Worm (Caenorhabditis elegans) whole organism, young adult: ENCODE results near the gene gba-3.
A peak's percentile ranks its signal among the peaks of the same experiment; 100 is the strongest.

Source experiments
- F57A8.1 ChIP-seq: fragments of 200-800 bp; sonication (Bioruptor generic); optimal IDR thresholded peaks from 2 replicates; lab custom pipeline; 2018; ENCODE audit warnings: mild to moderate bottlenecking, missing genetic modification characterization, moderate library complexity, missing compliant biosample characterization
- F57C9.4 ChIP-seq: sonication (generic microtip); optimal IDR thresholded peaks from 2 replicates; lab custom pipeline; 2017; ENCODE audit warnings: mild to moderate bottlenecking, missing genetic modification characterization, missing compliant biosample characterization
- K12H6.12 ChIP-seq: fragments of 200-800 bp; sonication (Bioruptor generic); optimal IDR thresholded peaks from 2 replicates; lab custom pipeline; 2018; ENCODE audit warnings: mild to moderate bottlenecking, missing genetic modification characterization, missing compliant biosample characterization
- T07F8.4 ChIP-seq: sonication (generic microtip); optimal IDR thresholded peaks from 2 replicates; lab custom pipeline; 2016; ENCODE audit warnings: mild to moderate bottlenecking, missing genetic modification characterization, moderate library complexity, missing compliant biosample characterization
- T26A5.8 ChIP-seq: sonication (generic microtip); optimal IDR thresholded peaks from 2 replicates; lab custom pipeline; 2016; ENCODE audit warnings: missing genetic modification characterization, missing compliant biosample characterization
- Y53F4B.3 ChIP-seq: fragments of 200-800 bp; sonication (Bioruptor generic); IDR thresholded peaks from 2 replicates; pipeline ENCODE4 v1.3.6; 2022; ENCODE audit warnings: missing genetic modification reagents, missing genetic modification characterization, missing compliant biosample characterization
- Y56A3A.18 ChIP-seq: fragments of 200-800 bp; sonication (Bioruptor generic); IDR thresholded peaks from 2 replicates; pipeline ENCODE4 v1.3.6; 2022; ENCODE audit warnings: missing genetic modification reagents, missing genetic modification characterization, missing compliant biosample characterization
- ama-1 ChIP-seq, 3 experiments: fragments of 150-350 bp in 1 of 3; sonication (generic microtip) in 2 of 3; optimal IDR thresholded peaks; 2 replicates each; lab custom pipeline; 2014 to 2018; ENCODE audit warnings: missing biosample characterization in 2 of 3, missing genetic modification characterization in 2 of 3, missing genetic modification reagents in 2 of 3
- aptf-2 ChIP-seq: fragments of 200-800 bp; sonication (Bioruptor generic); conservative IDR thresholded peaks from 2 replicates; pipeline ENCODE4 v1.3.6; 2022; ENCODE audit warnings: missing genetic modification reagents, missing genetic modification characterization, missing compliant biosample characterization
- atf-7 ChIP-seq: sonication (generic microtip); optimal IDR thresholded peaks from 2 replicates; lab custom pipeline; 2017; ENCODE audit warnings: mild to moderate bottlenecking, missing genetic modification characterization, missing compliant biosample characterization
- attf-3 ChIP-seq: fragments of 200-800 bp; sonication (Bioruptor generic); conservative IDR thresholded peaks from 2 replicates; pipeline ENCODE4 v1.3.6; 2022; ENCODE audit warnings: missing genetic modification reagents, missing genetic modification characterization, missing compliant biosample characterization
- cebp-1 ChIP-seq, 2 experiments: fragments of 200-800 bp in 1 of 2; sonication (Bioruptor generic) in 1 of 2; sonication (generic microtip) in 1 of 2; IDR thresholded peaks in 1 of 2; optimal IDR thresholded peaks in 1 of 2; 2 replicates each; pipeline versions ENCODE4 v1.3.6 to Lab custom; 2017 to 2022; ENCODE audit warnings: missing compliant biosample characterization in 2 of 2, missing genetic modification characterization in 2 of 2, mild to moderate bottlenecking in 1 of 2, missing genetic modification reagents in 1 of 2, moderate library complexity in 1 of 2
- ceh-100 ChIP-seq: fragments of 200-800 bp; sonication (Bioruptor generic); IDR thresholded peaks from 2 replicates; pipeline ENCODE4 v1.3.6; 2022; ENCODE audit warnings: missing genetic modification reagents, missing genetic modification characterization, missing compliant biosample characterization
- ceh-27 ChIP-seq: fragments of 200-800 bp; sonication (Bioruptor generic); optimal IDR thresholded peaks from 2 replicates; lab custom pipeline; 2018; ENCODE audit warnings: mild to moderate bottlenecking, missing genetic modification characterization, moderate library complexity, missing compliant biosample characterization
- ceh-40 ChIP-seq: fragments of 200-800 bp; sonication (Bioruptor generic); IDR thresholded peaks from 2 replicates; pipeline ENCODE4 v1.3.6; 2022; ENCODE audit warnings: missing genetic modification characterization, missing compliant biosample characterization
- ceh-79 ChIP-seq: sonication (generic microtip); optimal IDR thresholded peaks from 2 replicates; lab custom pipeline; 2017; ENCODE audit warnings: mild to moderate bottlenecking, missing genetic modification characterization, missing compliant biosample characterization
- chd-7 ChIP-seq: sonication (generic microtip); optimal IDR thresholded peaks from 2 replicates; lab custom pipeline; 2016; ENCODE audit warnings: mild to moderate bottlenecking, missing genetic modification characterization, moderate library complexity, missing compliant biosample characterization
- die-1 ChIP-seq: sonication (generic microtip); optimal IDR thresholded peaks from 2 replicates; lab custom pipeline; 2016; ENCODE audit warnings: missing genotype, mild to moderate bottlenecking, missing genetic modification characterization, missing compliant biosample characterization
- dpl-1 ChIP-seq: fragments of 150-350 bp; optimal IDR thresholded peaks from 2 replicates; lab custom pipeline; 2014; ENCODE audit warnings: missing biosample characterization, missing genetic modification reagents, missing genetic modification characterization
- egl-18 ChIP-seq: fragments of 200-800 bp; sonication (Bioruptor generic); IDR thresholded peaks from 2 replicates; pipeline ENCODE4 v1.3.6; 2022; ENCODE audit warnings: missing genetic modification reagents, missing genetic modification characterization, missing compliant biosample characterization
- ekl-4 ChIP-seq: fragments of 200-800 bp; sonication (Bioruptor generic); IDR thresholded peaks from 2 replicates; pipeline ENCODE4 v1.3.6; 2022; ENCODE audit warnings: missing genetic modification reagents, missing genetic modification characterization, missing compliant biosample characterization
- hlh-26 ChIP-seq: fragments of 200-800 bp; sonication (Bioruptor generic); conservative IDR thresholded peaks from 2 replicates; pipeline ENCODE4 v1.3.6; 2022; ENCODE audit warnings: missing genetic modification reagents, missing genetic modification characterization, missing compliant biosample characterization
- hmg-20 ChIP-seq: fragments of 200-800 bp; sonication (Bioruptor generic); IDR thresholded peaks from 2 replicates; pipeline ENCODE4 v1.3.6; 2022; ENCODE audit warnings: missing genetic modification reagents, missing genetic modification characterization, missing compliant biosample characterization
- hsf-1 ChIP-seq: fragments of 200-800 bp; sonication (Bioruptor generic); IDR thresholded peaks from 2 replicates; pipeline ENCODE4 v1.3.6; 2022; ENCODE audit warnings: missing genetic modification reagents, missing genetic modification characterization, missing compliant biosample characterization
- lin-26 ChIP-seq: fragments of 200-800 bp; sonication (Bioruptor generic); IDR thresholded peaks from 2 replicates; pipeline ENCODE4 v1.3.6; 2022; ENCODE audit warnings: missing genetic modification reagents, missing genetic modification characterization, missing compliant biosample characterization
- lsy-27 ChIP-seq: sonication (generic microtip); optimal IDR thresholded peaks from 2 replicates; lab custom pipeline; 2017; ENCODE audit warnings: missing genetic modification characterization, mild to moderate bottlenecking, missing compliant biosample characterization, antibody characterized with exemption, missing genotype, borderline replicate concordance; ENCODE audit not compliant: insufficient read depth
- madf-6 ChIP-seq: fragments of 200-800 bp; sonication (Bioruptor generic); IDR thresholded peaks from 2 replicates; pipeline ENCODE4 v1.3.6; 2022; ENCODE audit warnings: missing genetic modification reagents, missing genetic modification characterization, missing compliant biosample characterization
- mes-4 ChIP-seq: sonication (generic microtip); optimal IDR thresholded peaks from 2 replicates; lab custom pipeline; 2016; ENCODE audit warnings: missing genotype, missing genetic modification characterization, missing compliant biosample characterization
- mxl-1 ChIP-seq: sonication (generic microtip); optimal IDR thresholded peaks from 2 replicates; lab custom pipeline; 2016; ENCODE audit warnings: missing genetic modification characterization, missing compliant biosample characterization
- nfya-2 ChIP-seq: fragments of 200-800 bp; sonication (Bioruptor generic); IDR thresholded peaks from 2 replicates; pipeline ENCODE4 v1.3.6; 2022; ENCODE audit warnings: missing genetic modification reagents, missing genetic modification characterization, missing compliant biosample characterization
- nhr-120 ChIP-seq: fragments of 200-800 bp; sonication (Bioruptor generic); IDR thresholded peaks from 2 replicates; pipeline ENCODE4 v1.3.6; 2022; ENCODE audit warnings: missing genetic modification characterization, missing compliant biosample characterization
- nhr-80 ChIP-seq: sonication (generic microtip); optimal IDR thresholded peaks from 2 replicates; lab custom pipeline; 2016; ENCODE audit warnings: missing genetic modification characterization, missing compliant biosample characterization
- snpc-1.1 ChIP-seq: sonication (generic microtip); optimal IDR thresholded peaks from 2 replicates; lab custom pipeline; 2017; ENCODE audit warnings: missing genetic modification characterization, mild to moderate bottlenecking, missing compliant biosample characterization, antibody characterized with exemption, moderate library complexity, missing genotype, missing genetic modification reagents; ENCODE audit not compliant: insufficient read depth
- snpc-4 ChIP-seq, 5 experiments: fragments of 150-350 bp in 1 of 5; sonication (generic microtip) in 4 of 5; optimal IDR thresholded peaks; 2 replicates each; lab custom pipeline; 2014 to 2018; ENCODE audit warnings: missing genetic modification characterization in 5 of 5, missing biosample characterization in 3 of 5, antibody characterized with exemption in 2 of 5, mild to moderate bottlenecking in 2 of 5, missing compliant biosample characterization in 2 of 5, missing genotype in 2 of 5, moderate library complexity in 2 of 5, missing genetic modification reagents in 1 of 5
- sptf-2 ChIP-seq: fragments of 200-800 bp; sonication (Bioruptor generic); optimal IDR thresholded peaks from 2 replicates; lab custom pipeline; 2018; ENCODE audit warnings: mild to moderate bottlenecking, missing genetic modification characterization, missing compliant biosample characterization
- zfh-2 ChIP-seq: fragments of 200-800 bp; sonication (Bioruptor generic); conservative IDR thresholded peaks from 2 replicates; pipeline ENCODE4 v1.3.6; 2022; ENCODE audit warnings: missing genetic modification reagents, missing genetic modification characterization, missing compliant biosample characterization
- zim-3 ChIP-seq: sonication (generic microtip); optimal IDR thresholded peaks from 2 replicates; lab custom pipeline; 2017; ENCODE audit warnings: mild to moderate bottlenecking, missing genetic modification characterization, moderate library complexity, missing compliant biosample characterization
- ztf-22 ChIP-seq: fragments of 200-800 bp; sonication (Bioruptor generic); optimal IDR thresholded peaks from 2 replicates; lab custom pipeline; 2018; ENCODE audit warnings: mild to moderate bottlenecking, missing genetic modification characterization, moderate library complexity, missing compliant biosample characterization
- ztf-25 ChIP-seq: fragments of 200-800 bp; sonication (Bioruptor generic); IDR thresholded peaks from 2 replicates; pipeline ENCODE4 v1.3.6; 2022; ENCODE audit warnings: missing genetic modification reagents, missing genetic modification characterization, missing compliant biosample characterization
- ztf-6 ChIP-seq: fragments of 200-800 bp; sonication (Bioruptor generic); IDR thresholded peaks from 2 replicates; pipeline ENCODE4 v1.3.6; 2022; ENCODE audit warnings: missing genetic modification reagents, missing genetic modification characterization, missing compliant biosample characterization

Gene gba-3

ce11 chrIV:17431287-17431686 is 41.8 kb upstream of the gba-3 start, which contains the start of gene lact-6:
TSS of gene lact-6 (minus strand) at chrIV:17431387.
- TF ChIP-seq ceh-40 (GFP tag; lab: Robert Waterston, UW) (no peak), lsy-27 (tag; lab: Kevin White, UChicago) (no peak), sptf-2 (GFP tag; lab: Kevin White, UChicago) (no peak), zim-3 (tag; lab: Kevin White, UChicago) (no peak), ceh-79 (no peak), hsf-1 (GFP tag; lab: Robert Waterston, UW) (no peak), ztf-25 (GFP tag; lab: Robert Waterston, UW) (no peak), snpc-1.1 (no peak), chd-7 (tag; lab: Kevin White, UChicago) (no peak), cebp-1 (GFP tag; IDR thresholded peaks at IDR 0.05; lab: Robert Waterston, UW) (no peak), cebp-1 (tag; optimal IDR thresholded peaks at IDR 0.05; lab: Kevin White, UChicago) (no peak), hmg-20 (GFP tag; lab: Robert Waterston, UW) (no peak)

ce11 chrIV:17432223-17432826 is 40.8 kb upstream of the gba-3 start:
- TF ChIP-seq die-1 (tag; lab: Kevin White, UChicago), result no peak
- TF ChIP-seq F57C9.4, result no peak
- peak; percentile 56 for TF ChIP-seq nhr-80
- no peak for TF ChIP-seq nhr-120
- TF ChIP-seq ztf-6 (GFP tag; lab: Robert Waterston, UW), result no peak

- TF ChIP-seq chd-7 (tag; lab: Kevin White, UChicago) (no peak), zfh-2 (GFP tag; lab: Robert Waterston, UW) (no peak), ceh-100 (GFP tag; lab: Robert Waterston, UW) (no peak), egl-18 (no peak), F57A8.1 (GFP tag; lab: Kevin White, UChicago) (no peak), Y56A3A.18 (GFP tag; lab: Robert Waterston, UW) (no peak), ztf-6 (GFP tag; lab: Robert Waterston, UW) (no peak), attf-3 (GFP tag; lab: Robert Waterston, UW) (no peak), Y53F4B.3 (no peak), nhr-120 (no peak), zim-3 (tag; lab: Kevin White, UChicago) (no peak), ceh-27 (GFP tag; lab: Kevin White, UChicago) (no peak), lin-26 (no peak), atf-7 (tag; lab: Kevin White, UChicago) (no peak), T26A5.8 (tag; lab: Kevin White, UChicago) (no peak), mxl-1 (tag; lab: Kevin White, UChicago) (no peak), T07F8.4 (tag; lab: Kevin White, UChicago) (no peak), mes-4 (no peak), madf-6 (GFP tag; lab: Robert Waterston, UW) (no peak), dpl-1 (GFP tag; lab: Kevin White, UChicago) (no peak)
Measured at ce11 chrIV:17435228-17435627, 37.9 kb upstream of the gba-3 start.

- no peak for TF ChIP-seq attf-3 (GFP tag; lab: Robert Waterston, UW)
- TF ChIP-seq aptf-2 (GFP tag; lab: Robert Waterston, UW), result no peak
- no peak for TF ChIP-seq nfya-2
- TF ChIP-seq ama-1 (optimal IDR thresholded peaks at IDR 0.05; lab: Kevin White, UChicago), result no peak
- no peak for TF ChIP-seq ama-1 (GFP tag; optimal IDR thresholded peaks at IDR 0.05; lab: Kevin White, UChicago)
- no peak for TF ChIP-seq K12H6.12 (tag; lab: Kevin White, UChicago)
- TF ChIP-seq ceh-40 (GFP tag; lab: Robert Waterston, UW), result no peak
- no peak for TF ChIP-seq ztf-22 (GFP tag; lab: Kevin White, UChicago)
- no peak for TF ChIP-seq hlh-26 (GFP tag; lab: Robert Waterston, UW)
- TF ChIP-seq ekl-4 (GFP tag; lab: Robert Waterston, UW), result no peak
- no peak for TF ChIP-seq snpc-4 (GFP tag; optimal IDR thresholded peaks at IDR 0.05; lab: Kevin White, UChicago)
- no peak for TF ChIP-seq snpc-4 (tag; optimal IDR thresholded peaks at IDR 0.05; lab: Kevin White, UChicago)
Measured at ce11 chrIV:17436552-17436951, 36.6 kb upstream of the gba-3 start, which contains the start of gene gcy-27. TSS of gene gcy-27 (minus strand) at chrIV:17436652.
